Worm (Caenorhabditis elegans) whole organism, L4 larva: ENCODE results near the gene T14G8.3.

Experiments
- D1046.2 ChIP-seq: fragments of 200-800 bp; sonication (Bioruptor generic); IDR thresholded peaks from 2 replicates; pipeline ENCODE4 v1.3.6; 2022; ENCODE audit warnings: missing genetic modification characterization, missing compliant biosample characterization
- F26F4.8 ChIP-seq: fragments of 200-800 bp; sonication (Bioruptor generic); conservative IDR thresholded peaks from 2 replicates; pipeline ENCODE4 v1.3.6; 2022; ENCODE audit warnings: missing genetic modification characterization, missing compliant biosample characterization
- F49E8.2 ChIP-seq: sonication (generic microtip); optimal IDR thresholded peaks from 2 replicates; lab custom pipeline; 2016; ENCODE audit warnings: missing compliant biosample characterization, mild to moderate bottlenecking, missing genetic modification characterization, borderline replicate concordance
- T20F7.1 ChIP-seq: fragments of 200-800 bp; sonication (Bioruptor generic); optimal IDR thresholded peaks from 2 replicates; lab custom pipeline; 2018; ENCODE audit warnings: mild to moderate bottlenecking, missing genetic modification characterization, missing compliant biosample characterization
- T26A8.4 ChIP-seq: fragments of 200-800 bp; sonication (Bioruptor generic); IDR thresholded peaks from 2 replicates; pipeline ENCODE4 v1.3.6; 2022; ENCODE audit warnings: missing genetic modification characterization, missing compliant biosample characterization
- ZK546.5 ChIP-seq, 2 experiments: sonication (generic microtip); optimal IDR thresholded peaks; 2 replicates each; lab custom pipeline; 2017; ENCODE audit warnings: missing biosample characterization in 2 of 2, missing genetic modification characterization in 2 of 2
- aha-1 ChIP-seq: fragments of 150-350 bp; peaks from one replicate; lab custom pipeline; 2014; ENCODE audit warnings: missing biosample characterization, missing genetic modification characterization
- attf-4 ChIP-seq: sonication (generic microtip); optimal IDR thresholded peaks from 3 replicates; lab custom pipeline; 2017; ENCODE audit warnings: missing biosample characterization, missing genetic modification characterization
- ceh-28 ChIP-seq: fragments of 150-350 bp; optimal IDR thresholded peaks from 2 replicates; lab custom pipeline; 2014; ENCODE audit warnings: missing biosample characterization, missing genetic modification reagents, missing genetic modification characterization
- ceh-62 ChIP-seq: sonication (generic microtip); optimal IDR thresholded peaks from 2 replicates; lab custom pipeline; 2017; ENCODE audit warnings: missing biosample characterization, missing genetic modification characterization
- ceh-82 ChIP-seq: sonication (generic microtip); optimal IDR thresholded peaks from 2 replicates; lab custom pipeline; 2017; ENCODE audit warnings: missing biosample characterization, missing genetic modification characterization
- daf-12 ChIP-seq: fragments of 150-350 bp; optimal IDR thresholded peaks from 2 replicates; lab custom pipeline; 2014; ENCODE audit warnings: missing biosample characterization, missing genetic modification reagents, missing genetic modification characterization
- daf-16 ChIP-seq, 3 experiments: sonication (generic microtip); optimal IDR thresholded peaks; 2 replicates each; lab custom pipeline; 2016 to 2017; ENCODE audit warnings: missing genetic modification characterization in 3 of 3, missing genetic modification reagents in 3 of 3, mild to moderate bottlenecking in 2 of 3, missing compliant biosample characterization in 2 of 3, missing biosample characterization in 1 of 3, moderate library complexity in 1 of 3
- dpl-1 ChIP-seq: fragments of 150-350 bp; optimal IDR thresholded peaks from 2 replicates; lab custom pipeline; 2014; ENCODE audit warnings: missing biosample characterization, missing genetic modification reagents, missing genetic modification characterization
- duxl-1 ChIP-seq: sonication (generic microtip); optimal IDR thresholded peaks from 2 replicates; lab custom pipeline; 2016; ENCODE audit warnings: mild to moderate bottlenecking, missing genetic modification characterization, moderate library complexity, missing compliant biosample characterization; ENCODE audit not compliant: poor library complexity
- egl-27 ChIP-seq: sonication (generic microtip); optimal IDR thresholded peaks from 3 replicates; lab custom pipeline; 2017; ENCODE audit warnings: missing biosample characterization, missing genetic modification reagents, missing genetic modification characterization
- egl-43 ChIP-seq: fragments of 200-800 bp; sonication (Bioruptor generic); IDR thresholded peaks from 2 replicates; pipeline ENCODE4 v1.3.6; 2022; ENCODE audit warnings: missing genetic modification reagents, missing genetic modification characterization, missing compliant biosample characterization
- fkh-10 ChIP-seq: fragments of 150-350 bp; optimal IDR thresholded peaks from 2 replicates; lab custom pipeline; 2014; ENCODE audit warnings: missing biosample characterization, missing genetic modification reagents, missing genetic modification characterization
- fos-1 ChIP-seq: fragments of 150-350 bp; optimal IDR thresholded peaks from 2 replicates; lab custom pipeline; 2014; ENCODE audit warnings: missing biosample characterization, missing genetic modification characterization
- hif-1 ChIP-seq, 2 experiments: sonication (generic microtip); optimal IDR thresholded peaks; 2 replicates each; lab custom pipeline; 2016 to 2017; ENCODE audit warnings: missing compliant biosample characterization in 2 of 2, missing genetic modification characterization in 2 of 2, missing genetic modification reagents in 2 of 2, missing genotype in 2 of 2, mild to moderate bottlenecking in 1 of 2
- jun-1 ChIP-seq: fragments of 150-350 bp; optimal IDR thresholded peaks from 2 replicates; lab custom pipeline; 2014; ENCODE audit warnings: missing biosample characterization, missing genetic modification reagents, missing genetic modification characterization
- lin-15B ChIP-seq: fragments of 150-350 bp; sonication (generic microtip); optimal IDR thresholded peaks from 3 replicates; lab custom pipeline; 2014; ENCODE audit warnings: missing biosample characterization, missing genetic modification characterization
- madf-5 ChIP-seq, 2 experiments: fragments of 200-800 bp; sonication (Bioruptor generic); IDR thresholded peaks; 2 replicates each; pipeline ENCODE4 v1.3.6; 2022; ENCODE audit warnings: missing compliant biosample characterization in 2 of 2, missing genetic modification characterization in 2 of 2
- madf-9 ChIP-seq: fragments of 200-800 bp; sonication (Bioruptor generic); conservative IDR thresholded peaks from 2 replicates; pipeline ENCODE4 v1.3.6; 2022; ENCODE audit warnings: missing genetic modification reagents, missing genetic modification characterization, missing compliant biosample characterization
- mdl-1 ChIP-seq, 2 experiments: fragments of 150-350 bp in 1 of 2; sonication (generic microtip) in 1 of 2; optimal IDR thresholded peaks; 2 replicates each; lab custom pipeline; 2014 to 2017; ENCODE audit warnings: missing biosample characterization in 2 of 2, missing genetic modification characterization in 2 of 2
- mdt-29 ChIP-seq: fragments of 200-800 bp; sonication (Bioruptor generic); IDR thresholded peaks from 2 replicates; pipeline ENCODE4 v1.3.6; 2022; ENCODE audit warnings: missing genetic modification reagents, missing genetic modification characterization, missing compliant biosample characterization
- mep-1 ChIP-seq: fragments of 150-350 bp; sonication (generic microtip); optimal IDR thresholded peaks from 3 replicates; lab custom pipeline; 2014; ENCODE audit warnings: missing biosample characterization, missing genetic modification characterization
- mes-2 ChIP-seq: sonication (generic microtip); optimal IDR thresholded peaks from 2 replicates; lab custom pipeline; 2016; ENCODE audit warnings: missing genotype, mild to moderate bottlenecking, missing genetic modification characterization, missing compliant biosample characterization; ENCODE audit not compliant: poor library complexity, severe bottlenecking
- nhr-11 ChIP-seq: fragments of 150-350 bp; optimal IDR thresholded peaks from 2 replicates; lab custom pipeline; 2014; ENCODE audit warnings: missing biosample characterization, missing genetic modification characterization
- nhr-25 ChIP-seq: sonication (generic microtip); optimal IDR thresholded peaks from 2 replicates; lab custom pipeline; 2017; ENCODE audit warnings: missing genetic modification characterization, mild to moderate bottlenecking, missing compliant biosample characterization, antibody characterized with exemption, moderate library complexity, borderline replicate concordance; ENCODE audit not compliant: insufficient read depth
- nhr-28 ChIP-seq: fragments of 150-350 bp; optimal IDR thresholded peaks from 2 replicates; lab custom pipeline; 2014; ENCODE audit warnings: missing biosample characterization, missing genetic modification characterization
- nhr-41 ChIP-seq: fragments of 200-800 bp; sonication (Bioruptor generic); IDR thresholded peaks from 2 replicates; pipeline ENCODE4 v1.3.6; 2022; ENCODE audit warnings: missing genetic modification reagents, missing genetic modification characterization, missing compliant biosample characterization
- pha-4 ChIP-seq, 2 experiments: fragments of 150-350 bp in 1 of 2; fragments of 200-800 bp in 1 of 2; sonication (Bioruptor generic) in 1 of 2; IDR thresholded peaks in 1 of 2; optimal IDR thresholded peaks in 1 of 2; 2 replicates each; pipeline versions ENCODE4 v1.3.6 to Lab custom; 2014 to 2022; ENCODE audit warnings: missing genetic modification characterization in 2 of 2, missing genetic modification reagents in 2 of 2, missing biosample characterization in 1 of 2, missing compliant biosample characterization in 1 of 2
- rbr-2 ChIP-seq: sonication (generic microtip); optimal IDR thresholded peaks from 2 replicates; lab custom pipeline; 2016; ENCODE audit warnings: missing genotype, missing genetic modification characterization, missing compliant biosample characterization
- skn-1 ChIP-seq: fragments of 150-350 bp; optimal IDR thresholded peaks from 2 replicates; lab custom pipeline; 2014; ENCODE audit warnings: missing biosample characterization, missing genetic modification characterization
- snpc-4 ChIP-seq: fragments of 150-350 bp; optimal IDR thresholded peaks from 2 replicates; lab custom pipeline; 2014; ENCODE audit warnings: missing biosample characterization, missing genetic modification characterization
- spr-1 ChIP-seq: sonication (generic microtip); optimal IDR thresholded peaks from 2 replicates; lab custom pipeline; 2016; ENCODE audit warnings: mild to moderate bottlenecking, missing genetic modification characterization, missing compliant biosample characterization
- tag-97 ChIP-seq: fragments of 200-800 bp; sonication (Bioruptor generic); IDR thresholded peaks from 2 replicates; pipeline ENCODE4 v1.3.6; 2022; ENCODE audit warnings: missing genetic modification characterization, missing compliant biosample characterization
- tra-1 ChIP-seq: fragments of 200-800 bp; sonication (Bioruptor generic); IDR thresholded peaks from 2 replicates; pipeline ENCODE4 v1.3.6; 2022; ENCODE audit warnings: missing genetic modification reagents, missing genetic modification characterization, missing compliant biosample characterization
- zag-1 ChIP-seq: fragments of 150-350 bp; optimal IDR thresholded peaks from 2 replicates; lab custom pipeline; 2014; ENCODE audit warnings: missing biosample characterization, missing genetic modification characterization
- zfp-2 ChIP-seq: sonication (generic microtip); optimal IDR thresholded peaks from 2 replicates; lab custom pipeline; 2016; ENCODE audit warnings: mild to moderate bottlenecking, missing genetic modification characterization, missing compliant biosample characterization
- zip-11 ChIP-seq: fragments of 200-800 bp; sonication (Bioruptor generic); IDR thresholded peaks from 2 replicates; pipeline ENCODE4 v1.3.6; 2022; ENCODE audit warnings: missing genetic modification characterization, missing compliant biosample characterization
- zip-2 ChIP-seq: fragments of 150-350 bp; optimal IDR thresholded peaks from 2 replicates; lab custom pipeline; 2014; ENCODE audit warnings: missing biosample characterization, missing genetic modification characterization
- ztf-11 ChIP-seq: fragments of 150-350 bp; optimal IDR thresholded peaks from 2 replicates; lab custom pipeline; 2014; ENCODE audit warnings: missing biosample characterization, missing genetic modification characterization
- ztf-7 ChIP-seq: fragments of 150-350 bp; optimal IDR thresholded peaks from 2 replicates; lab custom pipeline; 2014; ENCODE audit warnings: missing biosample characterization, missing genetic modification characterization

The T14G8.3 gene

ce11 chrX:12881174-12881573, 20.1 kb downstream of the T14G8.3 start:
- no peak for TF ChIP-seq ZK546.5 (tag; optimal IDR thresholded peaks at IDR 0.05; lab: Kevin White, UChicago)
- TF ChIP-seq madf-5 (GFP tag; IDR thresholded peaks at IDR 0.05; lab: Robert Waterston, UW), result 0 out of 4 replicates have a peak, but pooled peaks of 1 of the 2 experiments have one; percentile 30
- TF ChIP-seq rbr-2, result no peak
- TF ChIP-seq D1046.2 (GFP tag; lab: Robert Waterston, UW), result no peak
- TF ChIP-seq, all 104 proteins: peak for 1

- TF ChIP-seq mep-1 (tag; lab: Kevin White, UChicago), result no peak
- TF ChIP-seq nhr-11 (tag; lab: Kevin White, UChicago), result peak; percentile 41
These were observed 23.8 kb downstream of the T14G8.3 start, which contains the start of gene gpc-1 for ce11 chrX:12884873-12885272. Gene gpc-1, minus strand, starts transcription at chrX:12884989.

- TF ChIP-seq dpl-1 (peak; percentile 22), attf-4 (peak; percentile 32), aha-1 (peak; percentile 97), ztf-7 (tag; lab: Kevin White, UChicago) (peak; percentile 76), skn-1 (no peak), hif-1 (tag; optimal IDR thresholded peaks at IDR 0.05; lab: Kevin White, UChicago) (peak in 1 of 2 experiments; percentile 60), nhr-25 (tag; lab: Kevin White, UChicago) (no peak), ceh-62 (tag; lab: Kevin White, UChicago) (no peak), mep-1 (tag; lab: Kevin White, UChicago) (peak; percentile 67), mdl-1 (tag; optimal IDR thresholded peaks at IDR 0.05; lab: Kevin White, UChicago) (no peak), ceh-28 (tag; lab: Kevin White, UChicago) (no peak), daf-12 (tag; lab: Kevin White, UChicago) (no peak), zag-1 (tag; lab: Kevin White, UChicago) (peak; percentile 28), zfp-2 (no peak), D1046.2 (GFP tag; lab: Robert Waterston, UW) (0 out of 2 replicates have a peak, but pooled peaks have one; percentile 73), egl-43 (GFP tag; lab: Robert Waterston, UW) (no peak; the same call in 1 of the 2 replicates), fos-1 (no peak), ceh-82 (tag; lab: Kevin White, UChicago) (no peak), nhr-41 (GFP tag; lab: Robert Waterston, UW) (peak; percentile 39; the same call in 1 of the 2 replicates), F26F4.8 (GFP tag; lab: Robert Waterston, UW) (peak; percentile 67), zip-2 (peak; percentile 61), snpc-4 (tag; lab: Kevin White, UChicago) (no peak), tag-97 (no peak), zip-11 (GFP tag; lab: Robert Waterston, UW) (no peak), mdt-29 (no peak), jun-1 (no peak), nhr-11 (tag; lab: Kevin White, UChicago) (peak; percentile 75), F49E8.2 (peak; percentile 33), T26A8.4 (peak; percentile 68), nhr-28 (tag; lab: Kevin White, UChicago) (peak; percentile 51), T20F7.1 (no peak), madf-9 (GFP tag; lab: Robert Waterston, UW) (peak; percentile 63), duxl-1 (tag; lab: Kevin White, UChicago) (peak; percentile 86), fkh-10 (GFP tag; lab: Kevin White, UChicago) (no peak), spr-1 (tag; lab: Kevin White, UChicago) (peak; percentile 58), ztf-11 (no peak), lin-15B (tag; lab: Kevin White, UChicago) (no peak), egl-27 (tag; lab: Kevin White, UChicago) (no peak), mes-2 (tag; lab: Kevin White, UChicago) (peak; percentile 88), tra-1 (GFP tag; lab: Robert Waterston, UW) (peak; percentile 38), pha-4 (GFP tag; IDR thresholded peaks at IDR 0.05; lab: Robert Waterston, UW) (peak; percentile 84), pha-4 (tag; optimal IDR thresholded peaks at IDR 0.05; lab: Kevin White, UChicago) (no peak), daf-16 (GFP tag; optimal IDR thresholded peaks at IDR 0.05; lab: Kevin White, UChicago) (peak; percentile 58 to 65), daf-16 (tag; optimal IDR thresholded peaks at IDR 0.05; lab: Kevin White, UChicago) (peak; percentile 45)
These were observed 28.9 kb downstream of the T14G8.3 start for ce11 chrX:12889837-12890449.
